Fruit fly (Drosophila melanogaster) whole organism, adult: ENCODE results near the gene Grip84.

Experiments
- CG11617 ChIP-seq: fragments of 200-800 bp; sonication (Bioruptor generic); optimal IDR thresholded peaks from 2 replicates; lab custom pipeline; 2017; ENCODE audit warnings: mild to moderate bottlenecking, missing biosample characterization, missing genetic modification reagents, missing genetic modification characterization
- CG12768 ChIP-seq: fragments of 200-800 bp; sonication (Bioruptor generic); optimal IDR thresholded peaks from 2 replicates; lab custom pipeline; 2017; ENCODE audit warnings: missing biosample characterization, missing genetic modification characterization, mild to moderate bottlenecking, moderate library complexity, missing genetic modification reagents
- CG14711 ChIP-seq: fragments of 200-800 bp; sonication (Bioruptor generic); optimal IDR thresholded peaks from 2 replicates; lab custom pipeline; 2018; ENCODE audit warnings: missing biosample characterization, mild to moderate bottlenecking, missing genetic modification characterization, moderate library complexity
- CG1620 ChIP-seq: fragments of 200-800 bp; sonication (Bioruptor generic); optimal IDR thresholded peaks from 2 replicates; lab custom pipeline; 2016; ENCODE audit warnings: missing biosample characterization, missing genetic modification characterization
- CG33017 ChIP-seq: fragments of 200-800 bp; sonication (Bioruptor generic); optimal IDR thresholded peaks from 2 replicates; lab custom pipeline; 2018; ENCODE audit warnings: missing biosample characterization, mild to moderate bottlenecking, missing genetic modification characterization, moderate library complexity
- CG5204 ChIP-seq: fragments of 200-800 bp; sonication (Bioruptor generic); optimal IDR thresholded peaks from 2 replicates; lab custom pipeline; 2016; ENCODE audit warnings: missing biosample characterization, missing genetic modification characterization
- CG7045 ChIP-seq: fragments of 200-800 bp; sonication (Bioruptor generic); optimal IDR thresholded peaks from 2 replicates; lab custom pipeline; 2017; ENCODE audit warnings: missing biosample characterization, mild to moderate bottlenecking, missing genetic modification characterization
- CG7101 ChIP-seq: fragments of 200-800 bp; sonication (Bioruptor generic); optimal IDR thresholded peaks from 2 replicates; lab custom pipeline; 2018; ENCODE audit warnings: missing biosample characterization, mild to moderate bottlenecking, missing genetic modification characterization, moderate library complexity
- Clk ChIP-seq: fragments of 200-800 bp; sonication (Bioruptor generic); optimal IDR thresholded peaks from 2 replicates; lab custom pipeline; 2017; ENCODE audit warnings: missing biosample characterization, missing genetic modification characterization
- Crg-1 ChIP-seq: fragments of 200-800 bp; sonication (Bioruptor generic); optimal IDR thresholded peaks from 2 replicates; lab custom pipeline; 2016; ENCODE audit warnings: missing biosample characterization, missing genetic modification characterization
- Hr96 ChIP-seq: fragments of 200-800 bp; sonication (Bioruptor generic); optimal IDR thresholded peaks from 2 replicates; lab custom pipeline; 2016; ENCODE audit warnings: missing biosample characterization, missing genetic modification characterization
- Mnt ChIP-seq: fragments of 200-800 bp; sonication (Bioruptor generic); optimal IDR thresholded peaks from 2 replicates; lab custom pipeline; 2016; ENCODE audit warnings: missing biosample characterization, mild to moderate bottlenecking, missing genetic modification characterization
- bab1 ChIP-seq: fragments of 200-800 bp; sonication (Bioruptor generic); optimal IDR thresholded peaks from 3 replicates; lab custom pipeline; 2019; ENCODE audit warnings: missing biosample characterization, mild to moderate bottlenecking, missing genetic modification characterization, moderate library complexity
- cic ChIP-seq: fragments of 200-800 bp; sonication (Bioruptor generic); optimal IDR thresholded peaks from 2 replicates; lab custom pipeline; 2017; ENCODE audit warnings: missing biosample characterization, mild to moderate bottlenecking, missing genetic modification characterization, moderate library complexity
- cnc ChIP-seq, 2 experiments: fragments of >200 bp; optimal IDR thresholded peaks; 2 replicates each; lab custom pipeline; 2017
- kay ChIP-seq: fragments of 200-800 bp; sonication (Bioruptor generic); peaks from one replicate; lab custom pipeline; 2016; ENCODE audit warnings: missing biosample characterization, missing genetic modification characterization, borderline replicate concordance
- ovo ChIP-seq: fragments of 200-800 bp; sonication (Bioruptor generic); optimal IDR thresholded peaks from 2 replicates; lab custom pipeline; 2016; ENCODE audit warnings: missing biosample characterization, missing genetic modification characterization
- pad ChIP-seq: fragments of 200-800 bp; sonication (Bioruptor generic); optimal IDR thresholded peaks from 3 replicates; lab custom pipeline; 2017; ENCODE audit warnings: missing biosample characterization, missing genetic modification characterization, mild to moderate bottlenecking, moderate library complexity, missing genetic modification reagents
- tj ChIP-seq: fragments of 200-800 bp; sonication (Bioruptor generic); optimal IDR thresholded peaks from 3 replicates; lab custom pipeline; 2017; ENCODE audit warnings: missing biosample characterization, mild to moderate bottlenecking, missing genetic modification characterization, moderate library complexity
- toe ChIP-seq: fragments of 200-800 bp; sonication (Bioruptor generic); optimal IDR thresholded peaks from 2 replicates; lab custom pipeline; 2016; ENCODE audit warnings: missing biosample characterization, missing genetic modification characterization

The Grip84 gene

dm6 chrX:19585142-19585541 is 19.6 kb upstream of the Grip84 start:
- TF ChIP-seq Crg-1 (GFP tag; lab: Kevin White, UChicago) (no peak), pad (no peak), CG7101 (tag; lab: Kevin White, UChicago) (no peak), cnc (optimal IDR thresholded peaks at IDR 0.05; lab: Kevin White, UChicago) (no peak), kay (GFP tag; lab: Kevin White, UChicago) (no peak), CG14711 (no peak), toe (no peak), tj (GFP tag; lab: Kevin White, UChicago) (no peak), bab1 (GFP tag; lab: Kevin White, UChicago) (no peak)

dm6 chrX:19583317-19583716 is 17.8 kb upstream of the Grip84 start, which contains the start of gene CG14204:
CG14204 (plus strand) TSS chrX:19583617.
- TF ChIP-seq ovo (GFP tag; lab: Kevin White, UChicago) (no peak), CG12768 (GFP tag; lab: Kevin White, UChicago) (no peak), Crg-1 (GFP tag; lab: Kevin White, UChicago) (no peak), Hr96 (GFP tag; lab: Kevin White, UChicago) (no peak), Clk (GFP tag; lab: Kevin White, UChicago) (no peak), CG7045 (GFP tag; lab: Kevin White, UChicago) (no peak), CG11617 (no peak), CG5204 (GFP tag; lab: Kevin White, UChicago) (no peak), kay (GFP tag; lab: Kevin White, UChicago) (no peak), pad (no peak), CG33017 (tag; lab: Kevin White, UChicago) (no peak)

dm6 chrX:19582732-19583131 is 17.2 kb upstream of the Grip84 start:
- TF ChIP-seq Hr96 (GFP tag; lab: Kevin White, UChicago) (no peak), cic (GFP tag; lab: Kevin White, UChicago) (no peak), CG1620 (GFP tag; lab: Kevin White, UChicago) (no peak), CG33017 (tag; lab: Kevin White, UChicago) (no peak), CG14711 (no peak), CG5204 (GFP tag; lab: Kevin White, UChicago) (no peak), CG12768 (GFP tag; lab: Kevin White, UChicago) (no peak), Clk (GFP tag; lab: Kevin White, UChicago) (no peak), ovo (GFP tag; lab: Kevin White, UChicago) (no peak), cnc (optimal IDR thresholded peaks at IDR 0.05; lab: Kevin White, UChicago) (no peak), toe (no peak), CG7101 (tag; lab: Kevin White, UChicago) (no peak)

DNA sequence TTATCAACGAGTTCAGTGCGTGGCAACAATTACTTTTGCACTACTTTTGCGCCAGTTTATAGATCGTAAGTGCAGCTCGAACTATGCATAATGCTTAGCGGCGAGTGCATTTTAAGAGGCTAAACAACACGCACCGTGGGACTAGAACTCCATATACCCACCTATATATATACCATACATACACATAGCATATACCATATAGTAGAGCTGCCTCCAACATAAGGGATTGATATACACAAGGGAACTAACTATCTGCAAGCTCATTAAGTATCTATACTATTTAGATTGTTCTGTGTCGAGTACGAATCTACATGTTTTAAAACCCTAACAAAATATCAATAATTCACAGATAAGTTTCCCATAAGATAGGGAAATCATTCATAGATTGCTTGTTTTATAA is 16.3 kb upstream of the Grip84 start, which contains the start of gene CG14218:
Gene CG14218, minus strand, starts transcription at position 101 of the 400 bp plus-strand sequence.
- TF ChIP-seq CG7045 (GFP tag; lab: Kevin White, UChicago) = no peak
- no peak for TF ChIP-seq CG5204 (GFP tag; lab: Kevin White, UChicago)
- TF ChIP-seq cic (GFP tag; lab: Kevin White, UChicago) = no peak
- TF ChIP-seq toe = no peak
- no peak for TF ChIP-seq CG1620 (GFP tag; lab: Kevin White, UChicago)
- TF ChIP-seq CG11617 = no peak
- TF ChIP-seq cnc (optimal IDR thresholded peaks at IDR 0.05; lab: Kevin White, UChicago) = no peak
- TF ChIP-seq CG14711 = no peak

DNA sequence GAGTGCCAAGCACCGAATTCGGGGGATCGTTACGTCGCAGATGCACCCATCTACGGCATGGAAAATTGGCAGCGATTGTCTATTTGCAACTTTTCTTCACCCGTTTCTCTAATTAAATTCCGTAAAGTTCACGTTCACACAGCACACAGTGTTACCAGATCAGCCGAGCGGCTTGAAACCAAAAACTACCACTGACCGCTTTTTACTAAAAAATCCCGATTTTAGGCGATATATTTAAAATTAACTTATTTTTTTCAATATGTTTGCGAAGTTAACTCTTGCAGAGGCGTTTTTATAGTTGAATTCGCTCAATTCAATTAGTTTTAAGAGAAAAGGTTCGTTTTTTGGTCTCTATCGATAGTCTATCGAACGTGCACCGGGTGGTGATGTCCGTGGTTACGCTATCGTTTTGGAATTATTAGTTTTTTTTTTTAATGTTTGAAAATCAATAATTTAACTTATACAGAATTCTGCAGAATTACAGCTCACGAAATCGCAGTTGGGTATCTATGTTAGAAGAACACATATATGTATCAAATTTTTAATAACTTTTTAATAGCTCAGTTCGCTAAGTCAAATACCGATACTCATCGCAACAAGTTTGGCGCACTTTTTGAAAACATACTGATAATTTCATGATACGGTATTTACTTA is 14.2 kb upstream of the Grip84 start, which contains the start of gene Tao:
Gene Tao, minus strand, starts transcription at position 153 of the 654 bp plus-strand sequence.
- no peak for TF ChIP-seq CG7045 (GFP tag; lab: Kevin White, UChicago)
- no peak for TF ChIP-seq CG5204 (GFP tag; lab: Kevin White, UChicago)
- no peak for TF ChIP-seq CG33017 (tag; lab: Kevin White, UChicago)
- TF ChIP-seq Hr96 (GFP tag; lab: Kevin White, UChicago) = no peak
- no peak for TF ChIP-seq tj (GFP tag; lab: Kevin White, UChicago)
- no peak for TF ChIP-seq cic (GFP tag; lab: Kevin White, UChicago)
- TF ChIP-seq pad = no peak
- no peak for TF ChIP-seq Mnt
- no peak for TF ChIP-seq kay (GFP tag; lab: Kevin White, UChicago)
- TF ChIP-seq Clk (GFP tag; lab: Kevin White, UChicago) = no peak
- TF ChIP-seq CG1620 (GFP tag; lab: Kevin White, UChicago) = no peak
- no peak for TF ChIP-seq toe
- TF ChIP-seq Crg-1 (GFP tag; lab: Kevin White, UChicago) = no peak
- no peak for TF ChIP-seq CG11617
- TF ChIP-seq ovo (GFP tag; lab: Kevin White, UChicago) = no peak
- no peak for TF ChIP-seq CG12768 (GFP tag; lab: Kevin White, UChicago)

- TF ChIP-seq CG11617 (peak; percentile 18), CG7045 (GFP tag; lab: Kevin White, UChicago) (no peak), CG1620 (GFP tag; lab: Kevin White, UChicago) (no peak), CG33017 (tag; lab: Kevin White, UChicago) (peak; percentile 2), CG7101 (tag; lab: Kevin White, UChicago) (peak; percentile 30), tj (GFP tag; lab: Kevin White, UChicago) (peak; percentile 41), cic (GFP tag; lab: Kevin White, UChicago) (no peak), CG12768 (GFP tag; lab: Kevin White, UChicago) (no peak), Mnt (peak; percentile 26), Hr96 (GFP tag; lab: Kevin White, UChicago) (peak; percentile 62), CG5204 (GFP tag; lab: Kevin White, UChicago) (no peak), pad (peak; percentile 31), Crg-1 (GFP tag; lab: Kevin White, UChicago) (no peak), bab1 (GFP tag; lab: Kevin White, UChicago) (no peak), kay (GFP tag; lab: Kevin White, UChicago) (no peak), ovo (GFP tag; lab: Kevin White, UChicago) (no peak)
Measured at dm6 chrX:19578908-19579647, 13.5 kb upstream of the Grip84 start.
